Fruit fly (Drosophila melanogaster): ENCODE data around the gene D1.

- no peak for TF ChIP-seq psq (GFP tag; optimal IDR thresholded peaks at IDR 0.05)
- TF ChIP-seq Rel (GFP tag; optimal IDR thresholded peaks at IDR 0.05): no peak
- TF ChIP-seq Rel (tag; optimal IDR thresholded peaks at IDR 0.05): no peak
- TF ChIP-seq Dif (GFP tag; optimal IDR thresholded peaks at IDR 0.05; ENCODE audit: partially characterized antibody): no peak
- no peak for TF ChIP-seq jim (GFP tag; optimal IDR thresholded peaks at IDR 0.05)
- TF ChIP-seq dl (GFP tag; optimal IDR thresholded peaks at IDR 0.05; ENCODE audit: insufficient read depth in 1 of 2, partially characterized antibody in 2 of 2): no peak
- TF ChIP-seq br (GFP tag; optimal IDR thresholded peaks at IDR 0.05): no peak
- TF ChIP-seq usp (GFP tag; optimal IDR thresholded peaks at IDR 0.05): no peak
Measured at dm6 chr3R:9264042-9264441, 23.6 kb upstream of the D1 start, which contains the start of gene sage.
